Fruit fly (Drosophila melanogaster): ENCODE measurements around the gene Jon25Biii.
A peak's percentile ranks its signal among the peaks of the same experiment; 100 is the strongest.

Jon25Biii gene

DNA sequence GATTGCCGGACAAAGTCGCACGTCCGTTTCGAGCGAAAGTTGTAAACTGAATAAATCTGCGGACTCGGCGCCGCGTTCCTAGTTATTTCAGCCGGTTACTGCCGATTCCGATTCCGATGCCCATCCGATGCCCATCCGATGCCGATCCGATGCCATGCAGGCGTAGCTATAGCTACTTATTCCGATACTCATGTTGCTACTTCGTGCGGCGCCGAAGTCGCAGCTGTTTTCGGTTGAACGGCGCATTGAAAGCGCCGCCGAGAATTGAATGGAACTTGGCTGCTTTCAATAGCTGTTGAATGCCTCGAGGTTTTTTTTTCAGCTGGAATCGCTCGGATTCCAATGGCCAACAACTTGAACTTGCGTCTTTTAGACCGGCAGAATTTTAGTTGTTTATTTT lies 22.2 kb downstream of the Jon25Biii start (continued):
- TF ChIP-seq ems (GFP tag; optimal IDR thresholded peaks at IDR 0.05) (no peak), HLH3B (GFP tag; IDR thresholded peaks at IDR 0.05) (no peak), sim (GFP tag; IDR thresholded peaks at IDR 0.05) (0 out of 2 replicates have a peak, but pooled peaks have one; percentile 25), Hey (tag; optimal IDR thresholded peaks at IDR 0.05) (no peak), bbx (GFP tag; IDR thresholded peaks at IDR 0.05; ENCODE audit: partially characterized antibody) (no peak), dan (GFP tag; IDR thresholded peaks at IDR 0.05) (no peak), tx (GFP tag; optimal IDR thresholded peaks at IDR 0.05) (no peak), CG15601 (tag; optimal IDR thresholded peaks at IDR 0.05) (peak; percentile 98), CG12104 (GFP tag; optimal IDR thresholded peaks at IDR 0.05) (no peak), BEAF-32 (GFP tag; optimal IDR thresholded peaks at IDR 0.05) (no peak), CG9797 (GFP tag; optimal IDR thresholded peaks at IDR 0.05) (no peak), eyg (GFP tag; optimal IDR thresholded peaks at IDR 0.05) (no peak), CG13123 (GFP tag; optimal IDR thresholded peaks at IDR 0.05) (no peak), CG2875 (GFP tag; optimal IDR thresholded peaks at IDR 0.05) (no peak), gfzf (GFP tag; optimal IDR thresholded peaks at IDR 0.05) (no peak), CG10959 (GFP tag; IDR thresholded peaks at IDR 0.05) (no peak), Gsc (GFP tag; IDR thresholded peaks at IDR 0.05) (no peak), CG16863 (GFP tag; optimal IDR thresholded peaks at IDR 0.05) (no peak), caup (GFP tag; optimal IDR thresholded peaks at IDR 0.05; ENCODE audit: severe bottlenecking) (peak; percentile 31), ash1 (GFP tag; optimal IDR thresholded peaks at IDR 0.05) (no peak), Drgx (GFP tag; IDR thresholded peaks at IDR 0.05) (0 out of 2 replicates have a peak, but pooled peaks have one; percentile 22), CG9727 (GFP tag; optimal IDR thresholded peaks at IDR 0.05) (no peak), BtbVII (GFP tag; optimal IDR thresholded peaks at IDR 0.05) (no peak), dmrt99B (tag; optimal IDR thresholded peaks at IDR 0.05) (no peak), lov (optimal IDR thresholded peaks at IDR 0.05) (no peak), lov (GFP tag; IDR thresholded peaks at IDR 0.05) (no peak), CG34376 (GFP tag; optimal IDR thresholded peaks at IDR 0.05) (peak; percentile 16), tin (GFP tag; optimal IDR thresholded peaks at IDR 0.05) (no peak), CG10543 (GFP tag; optimal IDR thresholded peaks at IDR 0.05) (no peak), CG4707 (GFP tag; optimal IDR thresholded peaks at IDR 0.05) (no peak), Dek (tag; optimal IDR thresholded peaks at IDR 0.05) (no peak), chinmo (GFP tag; IDR thresholded peaks at IDR 0.05; ENCODE audit: partially characterized antibody) (no peak), pfk (GFP tag; optimal IDR thresholded peaks at IDR 0.05) (no peak), mirr (GFP tag; optimal IDR thresholded peaks at IDR 0.05) (no peak), usp (GFP tag; optimal IDR thresholded peaks at IDR 0.05) (no peak), tio (GFP tag; optimal IDR thresholded peaks at IDR 0.05) (no peak), scrt (GFP tag; optimal IDR thresholded peaks at IDR 0.05) (peak; percentile 81), CG14014 (GFP tag; IDR thresholded peaks at IDR 0.05) (peak; percentile 18; the same call in 1 of the 2 replicates), Atf6 (GFP tag; IDR thresholded peaks at IDR 0.05) (peak; percentile 54), gt (GFP tag; IDR thresholded peaks at IDR 0.05) (no peak), CG2129 (GFP tag; IDR thresholded peaks at IDR 0.05; ENCODE audit: partially characterized antibody) (no peak), CG7556 (GFP tag; optimal IDR thresholded peaks at IDR 0.05) (no peak), CG9437 (GFP tag; optimal IDR thresholded peaks at IDR 0.05) (no peak), Nf-YB (GFP tag; optimal IDR thresholded peaks at IDR 0.05) (no peak), lbe (GFP tag; optimal IDR thresholded peaks at IDR 0.05) (no peak), CG18262 (tag; optimal IDR thresholded peaks at IDR 0.05) (no peak), C15 (GFP tag; IDR thresholded peaks at IDR 0.05) (no peak), CHES-1-like (GFP tag; optimal IDR thresholded peaks at IDR 0.05) (no peak), tup (GFP tag; optimal IDR thresholded peaks at IDR 0.05) (no peak), odd (GFP tag; optimal IDR thresholded peaks at IDR 0.05) (peak; percentile 20), CTCF (GFP tag; optimal IDR thresholded peaks at IDR 0.05) (no peak), aop (GFP tag; IDR thresholded peaks at IDR 0.05) (no peak)
